Fruit fly (Drosophila melanogaster) whole organism, embryonic: ENCODE measurements around the gene cbt.

ENCODE experiments used
- ATbp ChIP-seq: fragments of 200-800 bp; sonication (Bioruptor generic); optimal IDR thresholded peaks from 2 replicates; lab custom pipeline; 2017; ENCODE audit warnings: missing biosample characterization, mild to moderate bottlenecking, missing genetic modification characterization, missing genetic modification reagents
- Asciz ChIP-seq: fragments of 200-800 bp; sonication (Bioruptor generic); optimal IDR thresholded peaks from 2 replicates; lab custom pipeline; 2017; ENCODE audit warnings: missing biosample characterization, mild to moderate bottlenecking, missing genetic modification characterization, missing genetic modification reagents
- CG10147 ChIP-seq: fragments of 200-800 bp; sonication (Bioruptor generic); optimal IDR thresholded peaks from 2 replicates; lab custom pipeline; 2019; ENCODE audit warnings: missing biosample characterization, mild to moderate bottlenecking, missing genetic modification characterization, moderate library complexity
- CG10209 ChIP-seq: fragments of 200-800 bp; sonication (Bioruptor generic); optimal IDR thresholded peaks from 3 replicates; lab custom pipeline; 2017; ENCODE audit warnings: missing biosample characterization, mild to moderate bottlenecking, missing genetic modification characterization, missing genetic modification reagents
- CG11085 ChIP-seq: fragments of 200-800 bp; sonication (Bioruptor generic); IDR thresholded peaks from 2 replicates; pipeline ENCODE4 v1.3.6; 2022; ENCODE audit warnings: missing biosample characterization, missing genetic modification characterization
- CG12104 ChIP-seq: fragments of 200-800 bp; sonication (Bioruptor generic); optimal IDR thresholded peaks from 3 replicates; lab custom pipeline; 2016; ENCODE audit warnings: missing biosample characterization, missing genetic modification characterization
- CG12299 ChIP-seq: fragments of 200-800 bp; sonication (Bioruptor generic); optimal IDR thresholded peaks from 2 replicates; lab custom pipeline; 2018; ENCODE audit warnings: missing biosample characterization, mild to moderate bottlenecking, missing genetic modification characterization
- CG12391 ChIP-seq: fragments of 200-800 bp; sonication (Bioruptor generic); optimal IDR thresholded peaks from 3 replicates; lab custom pipeline; 2018; ENCODE audit warnings: missing biosample characterization, mild to moderate bottlenecking, missing genetic modification characterization, moderate library complexity
- CG12744 ChIP-seq: fragments of 200-800 bp; sonication (Bioruptor generic); optimal IDR thresholded peaks from 2 replicates; lab custom pipeline; 2016; ENCODE audit warnings: missing biosample characterization, missing genetic modification characterization
- CG15011 ChIP-seq: fragments of 200-800 bp; sonication (Bioruptor generic); optimal IDR thresholded peaks from 3 replicates; lab custom pipeline; 2018; ENCODE audit warnings: missing biosample characterization, mild to moderate bottlenecking, missing genetic modification characterization
- CG1529 ChIP-seq: fragments of 200-800 bp; sonication (Bioruptor generic); optimal IDR thresholded peaks from 3 replicates; lab custom pipeline; 2018; ENCODE audit warnings: missing biosample characterization, missing genetic modification characterization
- CG15601 ChIP-seq: fragments of 200-800 bp; sonication (Bioruptor generic); optimal IDR thresholded peaks from 3 replicates; lab custom pipeline; 2019; ENCODE audit warnings: missing biosample characterization, mild to moderate bottlenecking, missing genetic modification characterization, moderate library complexity
- CG16815 ChIP-seq: fragments of 200-800 bp; sonication (Bioruptor generic); optimal IDR thresholded peaks from 3 replicates; lab custom pipeline; 2017; ENCODE audit warnings: missing biosample characterization, mild to moderate bottlenecking, missing genetic modification characterization
- CG17359 ChIP-seq: fragments of 200-800 bp; sonication (Bioruptor generic); optimal IDR thresholded peaks from 3 replicates; lab custom pipeline; 2018; ENCODE audit warnings: missing biosample characterization, mild to moderate bottlenecking, missing genetic modification characterization, moderate library complexity
- CG17385 ChIP-seq: fragments of 200-800 bp; sonication (Bioruptor generic); optimal IDR thresholded peaks from 3 replicates; lab custom pipeline; 2018; ENCODE audit warnings: missing biosample characterization, mild to moderate bottlenecking, missing genetic modification characterization
- CG1792 ChIP-seq: fragments of 200-800 bp; sonication (Bioruptor generic); optimal IDR thresholded peaks from 2 replicates; lab custom pipeline; 2016; ENCODE audit warnings: missing biosample characterization, missing genetic modification characterization
- CG2202 ChIP-seq: fragments of 200-800 bp; sonication (Bioruptor generic); optimal IDR thresholded peaks from 2 replicates; lab custom pipeline; 2018; ENCODE audit warnings: missing biosample characterization, mild to moderate bottlenecking, missing genetic modification characterization
- CG2678 ChIP-seq: fragments of 200-800 bp; sonication (Bioruptor generic); optimal IDR thresholded peaks from 3 replicates; lab custom pipeline; 2019; ENCODE audit warnings: missing biosample characterization, mild to moderate bottlenecking, missing genetic modification characterization, moderate library complexity
- CG2712 ChIP-seq: fragments of 200-800 bp; optimal IDR thresholded peaks from 3 replicates; lab custom pipeline; 2019; ENCODE audit warnings: missing biosample characterization, mild to moderate bottlenecking, missing genetic modification characterization, moderate library complexity
- CG2875 ChIP-seq: fragments of 200-800 bp; sonication (Bioruptor generic); optimal IDR thresholded peaks from 2 replicates; lab custom pipeline; 2017; ENCODE audit warnings: missing biosample characterization, mild to moderate bottlenecking, missing genetic modification characterization, missing genetic modification reagents
- CG34422 ChIP-seq: fragments of 200-800 bp; sonication (Bioruptor generic); IDR thresholded peaks from 3 replicates; pipeline ENCODE4 v1.3.6; 2022; ENCODE audit warnings: missing biosample characterization, missing genetic modification characterization
- CG4707 ChIP-seq: fragments of 200-800 bp; sonication (Bioruptor generic); optimal IDR thresholded peaks from 2 replicates; lab custom pipeline; 2018; ENCODE audit warnings: missing biosample characterization, mild to moderate bottlenecking, missing genetic modification characterization, moderate library complexity
- CG5245 ChIP-seq: fragments of 200-800 bp; sonication (Bioruptor generic); optimal IDR thresholded peaks from 3 replicates; lab custom pipeline; 2016; ENCODE audit warnings: missing biosample characterization, missing genetic modification characterization
- CG7786 ChIP-seq: fragments of 200-800 bp; sonication (Bioruptor generic); optimal IDR thresholded peaks from 2 replicates; lab custom pipeline; 2016; ENCODE audit warnings: missing biosample characterization, missing genetic modification characterization
- Gsc ChIP-seq: fragments of 200-800 bp; sonication (Bioruptor generic); IDR thresholded peaks from 2 replicates; pipeline ENCODE4 v1.3.6; 2022; ENCODE audit warnings: missing biosample characterization, missing genetic modification characterization
- H2.0 ChIP-seq: fragments of 200-800 bp; sonication (Bioruptor generic); IDR thresholded peaks from 2 replicates; pipeline ENCODE4 v1.3.6; 2022; ENCODE audit warnings: missing biosample characterization, missing genetic modification characterization
- HLH4C ChIP-seq: fragments of 200-800 bp; sonication (Bioruptor generic); IDR thresholded peaks from 3 replicates; pipeline ENCODE4 v1.3.6; 2022; ENCODE audit warnings: missing biosample characterization, missing genetic modification characterization; ENCODE audit not compliant: partially characterized antibody
- Hmr ChIP-seq: fragments of 200-800 bp; sonication (Bioruptor generic); optimal IDR thresholded peaks from 3 replicates; lab custom pipeline; 2017; ENCODE audit warnings: mild to moderate bottlenecking, missing biosample characterization, missing genetic modification reagents, missing genetic modification characterization
- Med ChIP-seq: fragments of 200-800 bp; sonication (Bioruptor generic); peaks from one replicate; lab custom pipeline; 2016; ENCODE audit warnings: missing biosample characterization, missing genetic modification characterization, mild to moderate bottlenecking, inconsistent platforms, moderate library complexity
- NfI ChIP-seq: fragments of 200-800 bp; sonication (Bioruptor generic); optimal IDR thresholded peaks from 3 replicates; lab custom pipeline; 2018; ENCODE audit warnings: missing biosample characterization, mild to moderate bottlenecking, missing genetic modification characterization, moderate library complexity
- Poxn ChIP-seq: fragments of 200-800 bp; sonication (Bioruptor generic); IDR thresholded peaks from 2 replicates; pipeline ENCODE4 v1.3.6; 2022; ENCODE audit warnings: missing biosample characterization, missing genetic modification characterization
- Rfx ChIP-seq: fragments of 200-800 bp; sonication (Bioruptor generic); IDR thresholded peaks from 2 replicates; pipeline ENCODE4 v1.3.6; 2022; ENCODE audit warnings: missing biosample characterization, missing genetic modification characterization
- Rx ChIP-seq: fragments of 200-800 bp; sonication (Bioruptor generic); IDR thresholded peaks from 2 replicates; pipeline ENCODE4 v1.3.6; 2022; ENCODE audit warnings: missing biosample characterization, missing genetic modification characterization
- Sox102F ChIP-seq: fragments of 200-800 bp; sonication (Bioruptor generic); optimal IDR thresholded peaks from 2 replicates; lab custom pipeline; 2018; ENCODE audit warnings: missing biosample characterization, mild to moderate bottlenecking, missing genetic modification characterization, moderate library complexity
- ato ChIP-seq: fragments of 200-800 bp; sonication (Bioruptor generic); IDR thresholded peaks from 2 replicates; pipeline ENCODE4 v1.3.6; 2022; ENCODE audit warnings: missing biosample characterization, missing genetic modification characterization; ENCODE audit not compliant: partially characterized antibody
- bsh ChIP-seq, 2 experiments: fragments of 200-800 bp; sonication (Bioruptor generic); optimal IDR thresholded peaks; 2 replicates each; lab custom pipeline; 2017 to 2018; ENCODE audit warnings: mild to moderate bottlenecking in 2 of 2, missing biosample characterization in 2 of 2, missing genetic modification characterization in 2 of 2, moderate library complexity in 1 of 2
- crol ChIP-seq: fragments of 200-800 bp; sonication (Bioruptor generic); IDR thresholded peaks from 2 replicates; pipeline ENCODE4 v1.3.6; 2022; ENCODE audit warnings: missing biosample characterization, missing genetic modification characterization
- eyg ChIP-seq: fragments of 200-800 bp; sonication (Bioruptor generic); optimal IDR thresholded peaks from 3 replicates; lab custom pipeline; 2016; ENCODE audit warnings: missing biosample characterization, missing genetic modification characterization
- fd64A ChIP-seq: fragments of 200-800 bp; sonication (Bioruptor generic); optimal IDR thresholded peaks from 3 replicates; lab custom pipeline; 2018; ENCODE audit warnings: missing biosample characterization, mild to moderate bottlenecking, missing genetic modification characterization
- gem ChIP-seq: fragments of 200-800 bp; sonication (Bioruptor generic); optimal IDR thresholded peaks from 2 replicates; lab custom pipeline; 2019; ENCODE audit warnings: missing biosample characterization, mild to moderate bottlenecking, missing genetic modification characterization, moderate library complexity
- jumu ChIP-seq: fragments of 200-800 bp; sonication (Bioruptor generic); optimal IDR thresholded peaks from 3 replicates; lab custom pipeline; 2016; ENCODE audit warnings: missing biosample characterization, missing genetic modification characterization
- nerfin-1 ChIP-seq: fragments of 200-800 bp; sonication (Bioruptor generic); optimal IDR thresholded peaks from 3 replicates; lab custom pipeline; 2019; ENCODE audit warnings: missing biosample characterization, mild to moderate bottlenecking, missing genetic modification characterization, moderate library complexity
- otp ChIP-seq: fragments of 200-800 bp; sonication (Bioruptor generic); IDR thresholded peaks from 3 replicates; pipeline ENCODE4, ENCODE4 v1.3.6; 2022; ENCODE audit warnings: missing biosample characterization, missing genetic modification characterization
- prd ChIP-seq, 3 experiments: fragments of >200 bp in 2 of 3; fragments of 200-800 bp in 1 of 3; sonication (Bioruptor generic) in 1 of 3; optimal IDR thresholded peaks in 2 of 3; IDR thresholded peaks in 1 of 3; 2 replicates in 2 of 3; 3 replicates in 1 of 3; pipeline versions ENCODE4 v1.3.6 to Lab custom; 2017 to 2022; ENCODE audit warnings: missing biosample characterization in 1 of 3, missing genetic modification characterization in 1 of 3
- sc ChIP-seq, 3 experiments: fragments of >200 bp in 2 of 3; fragments of 200-800 bp in 1 of 3; sonication (Bioruptor generic) in 1 of 3; optimal IDR thresholded peaks; 2 replicates in 2 of 3; 3 replicates in 1 of 3; lab custom pipeline; 2017; ENCODE audit warnings: mild to moderate bottlenecking in 1 of 3, missing biosample characterization in 1 of 3, missing genetic modification characterization in 1 of 3, missing genetic modification reagents in 1 of 3
- seq ChIP-seq: fragments of 200-800 bp; sonication (Bioruptor generic); IDR thresholded peaks from 2 replicates; pipeline ENCODE4 v1.3.6; 2022; ENCODE audit warnings: missing biosample characterization, missing genetic modification characterization
- slou ChIP-seq: fragments of 200-800 bp; sonication (Bioruptor generic); optimal IDR thresholded peaks from 3 replicates; lab custom pipeline; 2016; ENCODE audit warnings: missing biosample characterization, missing genetic modification characterization
- sr ChIP-seq: fragments of 200-800 bp; sonication (Bioruptor generic); IDR thresholded peaks from 3 replicates; pipeline ENCODE4 v1.3.6; 2022; ENCODE audit warnings: missing biosample characterization, missing genetic modification characterization
- wek ChIP-seq: fragments of 200-800 bp; sonication (Bioruptor generic); optimal IDR thresholded peaks from 3 replicates; lab custom pipeline; 2018; ENCODE audit warnings: missing biosample characterization, mild to moderate bottlenecking, missing genetic modification characterization, moderate library complexity

Gene cbt

dm6 chr2L:469912-470311 is 9.6 kb downstream of the cbt start (continued):
- TF ChIP-seq seq (GFP tag; lab: Robert Waterston, UW) (no peak), jumu (GFP tag; lab: Kevin White, UChicago) (no peak), wek (GFP tag; lab: Kevin White, UChicago) (peak; percentile 7), CG34422 (GFP tag; lab: Robert Waterston, UW) (no peak), CG10209 (GFP tag; lab: Kevin White, UChicago) (peak; percentile 41), CG5245 (GFP tag; lab: Kevin White, UChicago) (no peak), H2.0 (GFP tag; lab: Robert Waterston, UW) (no peak), CG1792 (GFP tag; lab: Kevin White, UChicago) (no peak), Gsc (GFP tag; lab: Robert Waterston, UW) (no peak), CG17385 (GFP tag; lab: Kevin White, UChicago) (peak; percentile 17), eyg (GFP tag; lab: Kevin White, UChicago) (no peak), CG17359 (tag; lab: Kevin White, UChicago) (peak; percentile 27), CG15011 (GFP tag; lab: Kevin White, UChicago) (no peak), CG12744 (no peak), CG10147 (GFP tag; lab: Kevin White, UChicago) (no peak), Med (peak; percentile 80), CG15601 (tag; lab: Kevin White, UChicago) (peak; percentile 31), CG2712 (tag; lab: Kevin White, UChicago) (peak; percentile 17), otp (GFP tag; lab: Robert Waterston, UW) (no peak), nerfin-1 (no peak), CG2202 (tag; lab: Kevin White, UChicago) (peak; percentile 45), Rfx (GFP tag; lab: Robert Waterston, UW) (0 out of 2 replicates have a peak, but pooled peaks have one; percentile 4), Rx (GFP tag; lab: Robert Waterston, UW) (no peak), bsh (GFP tag; optimal IDR thresholded peaks at IDR 0.05; lab: Kevin White, UChicago) (peak in 1 of 2 experiments; percentile 70), CG12391 (tag; lab: Kevin White, UChicago) (peak; percentile 19), CG2875 (GFP tag; lab: Kevin White, UChicago) (peak; percentile 31), crol (GFP tag; lab: Robert Waterston, UW) (no peak), sc (optimal IDR thresholded peaks at IDR 0.05; lab: Kevin White, UChicago) (no peak), sc (GFP tag; optimal IDR thresholded peaks at IDR 0.05; lab: Kevin White, UChicago) (peak; percentile 52), gem (tag; lab: Kevin White, UChicago) (peak; percentile 56), slou (GFP tag; lab: Kevin White, UChicago) (no peak), ato (GFP tag; lab: Robert Waterston, UW) (no peak), ATbp (GFP tag; lab: Kevin White, UChicago) (peak; percentile 60), Asciz (GFP tag; lab: Kevin White, UChicago) (peak; percentile 67), Sox102F (GFP tag; lab: Kevin White, UChicago) (peak; percentile 41), CG12104 (no peak), prd (optimal IDR thresholded peaks at IDR 0.05; lab: Kevin White, UChicago) (no peak), prd (GFP tag; IDR thresholded peaks at IDR 0.05; lab: Robert Waterston, UW) (0 out of 3 replicates have a peak, but pooled peaks have one; percentile 17), sr (GFP tag; lab: Robert Waterston, UW) (no peak), NfI (GFP tag; lab: Kevin White, UChicago) (no peak), CG11085 (no peak), CG2678 (tag; lab: Kevin White, UChicago) (peak; percentile 28), Hmr (GFP tag; lab: Kevin White, UChicago) (peak; percentile 6), CG12299 (peak; percentile 7), fd64A (GFP tag; lab: Kevin White, UChicago) (peak; percentile 35), CG7786 (no peak), HLH4C (GFP tag; lab: Robert Waterston, UW) (no peak), CG1529 (GFP tag; lab: Kevin White, UChicago) (peak; percentile 35), CG16815 (GFP tag; lab: Kevin White, UChicago) (peak; percentile 10), CG4707 (GFP tag; lab: Kevin White, UChicago) (peak; percentile 26), Poxn (no peak)
